Fruit fly (Drosophila melanogaster): ENCODE results near the gene Men-b.
A peak's percentile ranks its signal among the peaks of the same experiment; 100 is the strongest.

Men-b gene

DNA sequence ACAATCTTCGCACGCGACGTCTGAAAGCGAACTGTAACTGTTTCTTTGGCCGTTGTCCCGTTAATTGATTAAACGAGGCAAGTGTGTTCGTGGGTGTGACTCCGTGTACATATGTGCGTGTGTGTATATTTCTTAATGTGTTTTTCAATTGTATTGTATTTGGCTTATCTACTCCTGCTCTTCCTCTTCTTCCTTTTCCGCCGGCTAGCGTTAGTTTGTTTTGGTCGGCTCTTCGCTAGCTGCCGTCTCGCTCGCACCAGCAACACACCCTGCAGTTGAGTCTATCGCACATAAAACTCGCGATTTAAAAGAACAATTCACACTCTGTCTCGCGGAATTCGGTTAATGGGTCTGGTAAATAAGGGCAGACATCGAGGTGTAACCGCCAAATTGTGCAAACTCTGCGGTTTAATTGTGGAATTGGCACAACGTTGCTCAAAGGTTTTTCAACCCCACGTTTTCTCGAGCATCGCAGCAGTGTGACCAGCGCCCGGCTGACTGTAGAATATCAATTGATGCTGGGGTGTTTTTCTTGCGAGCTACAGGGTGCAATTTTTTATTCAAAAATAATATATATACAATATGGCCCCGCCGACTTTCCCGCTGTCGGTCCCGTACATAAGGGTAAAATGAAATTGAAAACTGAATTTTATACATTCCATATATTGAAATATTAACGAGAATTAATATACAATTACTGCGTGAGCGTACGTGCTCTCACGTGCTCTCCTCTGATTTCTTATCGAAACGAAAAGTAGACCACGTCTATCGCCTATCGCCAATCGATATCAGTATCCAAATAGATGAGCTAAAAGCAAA is 39.5 kb upstream of the Men-b start, which contains the start of the genes gb and CG5815 (continued):
- TF ChIP-seq CG2129 (GFP tag; IDR thresholded peaks at IDR 0.05; ENCODE audit: partially characterized antibody) (peak; percentile 96), ab (GFP tag; optimal IDR thresholded peaks at IDR 0.05) (peak; percentile 51), HLH3B (GFP tag; IDR thresholded peaks at IDR 0.05) (peak; percentile 86)

DNA sequence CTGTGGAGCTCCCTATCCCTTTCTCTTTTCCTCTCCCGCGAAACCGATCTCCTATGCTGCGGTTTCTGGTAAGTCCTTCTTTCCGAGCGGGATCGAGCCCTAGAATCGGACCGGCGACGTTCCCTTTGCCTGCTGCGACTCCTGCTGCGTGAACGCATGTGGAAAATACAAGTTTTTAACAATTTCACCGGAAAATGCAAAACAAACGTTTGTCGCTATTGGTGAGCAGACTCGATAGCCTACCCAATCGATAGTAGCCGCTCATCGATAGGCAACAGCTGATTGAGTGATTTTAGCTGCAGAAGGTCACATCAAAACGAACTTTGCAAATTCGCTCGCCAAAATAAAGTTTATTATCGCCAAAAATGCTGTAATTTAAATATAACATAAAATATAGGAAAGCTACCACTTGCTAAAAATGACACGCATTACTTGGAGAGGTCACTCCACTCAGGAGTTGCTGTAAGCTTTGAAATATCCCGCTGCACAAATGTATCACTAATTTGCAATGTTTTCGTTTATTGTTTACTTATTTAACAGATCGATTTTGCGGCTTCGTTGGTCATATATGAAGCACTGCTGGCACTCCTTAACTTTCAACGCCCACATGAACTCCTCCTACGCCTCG is 34.9 kb upstream of the Men-b start, which contains the start of the genes CG6066 and CG5880:
TSS of gene CG6066 (minus strand) at position 243 of the 628 bp plus-strand sequence.
TSS of gene CG5880 (plus strand) at position 281 of the 628 bp plus-strand sequence.
- TF ChIP-seq Hr39 (optimal IDR thresholded peaks at IDR 0.05) = no peak
- no peak for TF ChIP-seq HHEX (GFP tag; optimal IDR thresholded peaks at IDR 0.05)
- peak; percentile 68 for TF ChIP-seq vnd (GFP tag; IDR thresholded peaks at IDR 0.05; ENCODE audit: partially characterized antibody)
- peak; percentile 83 for TF ChIP-seq BEAF-32 (GFP tag; optimal IDR thresholded peaks at IDR 0.05)
- TF ChIP-seq gcm (GFP tag; optimal IDR thresholded peaks at IDR 0.05) = no peak
- TF ChIP-seq Six4 (GFP tag; optimal IDR thresholded peaks at IDR 0.05) = no peak
- no peak for TF ChIP-seq dimm (GFP tag; IDR thresholded peaks at IDR 0.05)
- no peak for TF ChIP-seq CG14050 (GFP tag; IDR thresholded peaks at IDR 0.05)
- no peak for TF ChIP-seq CG9215 (GFP tag; IDR thresholded peaks at IDR 0.05)
- no peak for TF ChIP-seq tio (GFP tag; optimal IDR thresholded peaks at IDR 0.05)
- TF ChIP-seq kay (GFP tag; optimal IDR thresholded peaks at IDR 0.05) = no peak
- TF ChIP-seq CG4404 (GFP tag; IDR thresholded peaks at IDR 0.05) = no peak
- no peak for TF ChIP-seq Ada2b (GFP tag; IDR thresholded peaks at IDR 0.05)
- no peak for TF ChIP-seq Abd-B (GFP tag; optimal IDR thresholded peaks at IDR 0.05)
- no peak for TF ChIP-seq PHDP (tag; optimal IDR thresholded peaks at IDR 0.05)
- TF ChIP-seq hb (GFP tag; IDR thresholded peaks at IDR 0.05; ENCODE audit: partially characterized antibody) = peak; percentile 74; the same call in 1 of the 3 replicates
- no peak for TF ChIP-seq CG11504 (tag; optimal IDR thresholded peaks at IDR 0.05)
- peak; percentile 22 for TF ChIP-seq CG3995 (GFP tag; optimal IDR thresholded peaks at IDR 0.05)
- TF ChIP-seq CG9817 (tag; optimal IDR thresholded peaks at IDR 0.05) = no peak
- no peak for TF ChIP-seq CG8944 (GFP tag; optimal IDR thresholded peaks at IDR 0.05)
- TF ChIP-seq CG10431 (GFP tag; optimal IDR thresholded peaks at IDR 0.05) = no peak
- TF ChIP-seq CG11093 (GFP tag; IDR thresholded peaks at IDR 0.05) = no peak
- TF ChIP-seq Deaf1 (tag; optimal IDR thresholded peaks at IDR 0.05) = no peak
- no peak for TF ChIP-seq ro (GFP tag; IDR thresholded peaks at IDR 0.05)
- no peak for TF ChIP-seq E2f1 (GFP tag; IDR thresholded peaks at IDR 0.05)
- TF ChIP-seq Oaz (GFP tag; IDR thresholded peaks at IDR 0.05) = no peak
- no peak for TF ChIP-seq az2 (GFP tag; optimal IDR thresholded peaks at IDR 0.05)
- TF ChIP-seq dysf (GFP tag; IDR thresholded peaks at IDR 0.05) = no peak
- TF ChIP-seq Trl (optimal IDR thresholded peaks at IDR 0.05) = no peak
- no peak for TF ChIP-seq Trl (GFP tag; optimal IDR thresholded peaks at IDR 0.05)
- TF ChIP-seq crp (GFP tag; optimal IDR thresholded peaks at IDR 0.05) = peak; percentile 70 to 95
- no peak for TF ChIP-seq Hey (tag; optimal IDR thresholded peaks at IDR 0.05)
- peak; percentile 86 for TF ChIP-seq Scr (GFP tag; IDR thresholded peaks at IDR 0.05; ENCODE audit: partially characterized antibody)
- TF ChIP-seq chinmo (GFP tag; IDR thresholded peaks at IDR 0.05; ENCODE audit: partially characterized antibody) = peak; percentile 79; the same call in 1 of the 4 replicates
- TF ChIP-seq CG10321 (GFP tag; IDR thresholded peaks at IDR 0.05) = no peak
- TF ChIP-seq CG1529 (GFP tag; optimal IDR thresholded peaks at IDR 0.05) = no peak
- no peak for TF ChIP-seq dm (GFP tag; optimal IDR thresholded peaks at IDR 0.05)
- TF ChIP-seq CG6765 (GFP tag; optimal IDR thresholded peaks at IDR 0.05) = no peak
- TF ChIP-seq stc (GFP tag; IDR thresholded peaks at IDR 0.05) = no peak
- TF ChIP-seq Mrtf (GFP tag; IDR thresholded peaks at IDR 0.05) = no peak
- peak; percentile 9 for TF ChIP-seq nmo (GFP tag; optimal IDR thresholded peaks at IDR 0.05)
- no peak for TF ChIP-seq CG4282 (GFP tag; optimal IDR thresholded peaks at IDR 0.05)
- TF ChIP-seq ash1 (GFP tag; optimal IDR thresholded peaks at IDR 0.05) = no peak
- peak; percentile 90 for TF ChIP-seq bbx (GFP tag; IDR thresholded peaks at IDR 0.05; ENCODE audit: partially characterized antibody)
- no peak for TF ChIP-seq Atf3 (GFP tag; optimal IDR thresholded peaks at IDR 0.05)

Measured in whole organism, embryonic.